Fruit fly (Drosophila melanogaster) ovary, adult (tissue): ENCODE measurements around the gene Eaat2.

Source experiments
- CG17801 ChIP-seq: fragments of 200-800 bp; optimal IDR thresholded peaks from 2 replicates; lab custom pipeline; 2019; ENCODE audit warnings: missing biosample characterization, mild to moderate bottlenecking, missing genetic modification characterization, moderate library complexity; ENCODE audit not compliant: partially characterized antibody

The Eaat2 gene

DNA sequence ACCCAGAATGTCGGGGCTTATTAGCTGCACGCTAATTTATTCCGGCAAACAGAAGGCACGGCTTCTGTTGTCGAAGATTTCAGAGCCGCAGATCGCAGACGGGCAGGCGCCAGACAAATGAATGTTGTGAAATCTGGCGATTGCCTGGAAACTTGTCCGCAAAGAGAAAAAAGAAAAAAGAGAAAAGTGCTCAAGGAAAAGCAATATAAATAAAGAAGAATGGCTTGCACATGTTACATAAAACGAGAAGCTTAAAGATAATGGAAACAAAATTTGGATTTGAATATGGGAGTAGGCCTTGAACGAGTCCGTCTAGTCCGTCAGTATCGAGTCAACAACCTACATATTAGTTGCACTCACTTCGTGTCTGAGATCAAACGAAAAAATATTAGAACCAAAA is 16.1 kb downstream of the Eaat2 start, which contains the start of gene Hsp60B:
Gene Hsp60B (plus strand): TSS at position 301 of the 400 bp plus-strand sequence.
- TF ChIP-seq CG17801 (GFP tag; lab: Kevin White, UChicago), result no peak

DNA sequence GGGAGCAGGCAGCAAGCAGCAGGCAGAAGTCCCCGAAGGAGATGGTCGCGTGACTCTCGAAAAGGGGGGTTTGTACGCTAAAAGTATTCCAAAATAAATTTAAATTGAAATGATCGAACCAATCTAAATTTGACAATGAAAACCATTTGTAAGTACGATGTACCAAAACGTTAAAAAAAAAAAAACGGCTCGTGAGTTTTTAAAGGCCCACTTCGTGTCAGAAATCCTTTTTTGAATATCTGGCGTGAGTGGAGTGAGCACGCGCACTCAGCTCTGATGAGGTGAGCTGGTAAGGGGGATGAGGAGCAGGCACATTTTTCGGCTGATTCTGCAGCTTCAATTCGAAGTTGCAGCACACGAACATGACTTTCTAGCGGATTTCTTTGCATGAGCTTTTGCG is 19.4 kb downstream of the Eaat2 start:
- no peak for TF ChIP-seq CG17801 (GFP tag; lab: Kevin White, UChicago)

DNA sequence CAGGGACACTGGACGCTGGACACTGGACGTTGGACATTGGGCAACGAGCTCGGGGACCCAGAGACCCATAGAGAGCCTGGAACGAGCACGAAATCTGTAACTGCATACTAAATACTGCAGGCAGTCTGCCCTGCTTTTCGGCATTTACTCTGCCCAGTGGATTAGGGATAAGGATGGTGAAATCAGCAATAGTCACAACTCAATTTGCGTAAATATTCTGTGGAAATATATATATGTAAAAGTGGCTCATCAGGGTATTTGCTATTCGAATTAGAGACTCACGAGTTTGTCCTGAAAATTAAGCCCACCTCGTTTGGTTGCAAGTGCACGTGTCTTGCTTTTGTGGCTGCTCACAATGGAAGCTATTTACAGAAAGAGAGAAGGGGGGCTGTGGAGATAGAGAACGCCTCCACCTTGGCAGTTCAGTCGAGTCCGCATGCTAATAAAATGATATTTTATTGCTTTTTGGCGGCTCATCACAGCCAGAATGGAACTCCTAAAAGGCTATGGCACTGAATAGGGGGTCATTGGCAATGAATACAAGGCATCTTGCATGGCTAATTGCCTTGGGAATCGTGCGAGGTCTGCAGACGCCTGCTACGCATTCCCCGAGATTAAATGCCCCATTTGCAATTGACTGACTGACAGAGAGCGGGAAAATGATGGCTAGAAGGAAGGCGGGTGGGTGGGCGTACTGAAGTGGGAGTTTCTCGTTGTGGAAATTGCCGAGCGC is 20.2 kb downstream of the Eaat2 start:
- TF ChIP-seq CG17801 (GFP tag; lab: Kevin White, UChicago), result no peak

DNA sequence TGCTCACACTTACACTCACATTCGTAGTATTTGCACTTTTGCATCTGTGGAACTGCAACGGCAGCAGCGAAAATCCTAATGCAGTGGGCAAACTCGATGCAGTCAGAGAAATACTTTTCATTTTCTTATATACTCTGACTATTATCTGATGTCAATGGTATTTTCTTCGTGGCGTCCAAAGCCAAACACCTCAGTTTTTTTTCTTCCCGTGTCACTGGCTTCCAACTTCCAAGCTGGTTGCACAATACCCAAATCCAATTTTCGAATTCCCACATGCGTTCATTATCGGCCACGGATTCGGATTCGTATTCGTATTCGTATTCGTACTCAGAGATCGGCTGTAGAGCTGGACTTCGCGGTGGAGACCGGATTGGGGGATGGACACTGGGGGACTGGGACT is 21.3 kb downstream of the Eaat2 start:
- TF ChIP-seq CG17801 (GFP tag; lab: Kevin White, UChicago), result no peak

DNA sequence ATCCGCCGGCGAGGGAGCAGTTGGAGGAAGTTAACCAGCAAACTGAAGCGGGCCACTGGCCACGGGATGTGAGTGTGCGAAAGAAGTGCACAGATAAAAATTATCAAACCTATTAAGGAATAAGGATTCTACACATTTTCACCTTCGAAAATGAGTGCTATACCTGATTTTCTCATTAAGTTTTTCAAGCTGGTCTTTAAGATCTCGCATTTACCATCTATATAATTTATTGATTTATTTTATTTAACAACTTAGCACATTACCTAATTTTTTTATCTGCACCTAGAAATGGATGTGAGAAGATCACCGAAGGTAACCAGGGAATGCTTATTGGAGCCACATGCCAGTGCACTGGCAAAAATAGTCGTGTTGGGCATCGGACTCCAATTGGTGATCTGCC is 22.4 kb downstream of the Eaat2 start:
- TF ChIP-seq CG17801 (GFP tag; lab: Kevin White, UChicago), result no peak

DNA sequence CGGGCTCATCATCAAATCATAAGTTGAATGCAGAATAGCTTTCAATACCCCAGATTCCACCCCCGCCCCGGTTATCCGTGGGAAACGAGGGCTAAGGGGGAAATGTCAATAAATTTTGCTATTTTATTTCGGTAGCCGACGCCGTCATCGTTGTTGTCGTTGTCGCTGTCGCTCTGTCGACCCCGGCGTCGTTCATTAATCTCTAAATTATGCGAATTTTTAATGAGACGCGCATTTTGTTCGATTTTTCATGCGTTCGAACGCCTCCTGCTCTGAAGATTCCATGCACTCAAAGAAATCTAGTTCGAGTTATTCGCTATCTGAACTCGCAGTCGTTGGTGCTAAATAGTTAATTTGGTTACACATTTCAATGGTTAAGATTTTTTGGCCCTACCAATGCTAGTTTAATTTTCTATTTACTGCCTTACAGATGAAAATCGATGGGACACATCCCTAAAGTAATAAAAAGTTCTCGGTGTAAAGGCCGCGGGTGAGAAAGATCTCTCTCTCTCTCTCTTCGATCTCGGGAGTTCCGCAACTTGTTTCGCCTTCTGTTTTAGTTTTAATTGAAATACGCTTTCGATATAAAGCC is 25.8 kb downstream of the Eaat2 start:
- no peak for TF ChIP-seq CG17801 (GFP tag; lab: Kevin White, UChicago)

DNA sequence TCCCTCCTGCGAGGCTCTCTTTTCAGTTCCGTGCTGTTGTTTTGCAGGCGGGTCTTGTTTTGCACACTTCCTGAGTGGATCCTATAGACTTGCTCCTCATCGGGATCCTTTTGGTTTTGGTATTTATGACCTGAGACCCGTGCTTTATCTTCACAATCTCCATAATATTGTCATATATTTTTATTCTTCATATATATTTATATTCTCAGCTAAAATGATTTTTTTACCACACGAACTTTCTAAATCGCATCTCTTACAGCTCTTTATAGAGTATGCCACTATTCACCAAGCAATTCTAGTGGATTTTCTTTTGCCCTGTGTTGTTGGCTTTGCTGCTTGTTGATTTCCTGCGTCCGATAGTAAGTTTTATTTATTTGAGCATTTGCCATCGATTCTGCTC is 26.4 kb downstream of the Eaat2 start:
- TF ChIP-seq CG17801 (GFP tag; lab: Kevin White, UChicago), result no peak

DNA sequence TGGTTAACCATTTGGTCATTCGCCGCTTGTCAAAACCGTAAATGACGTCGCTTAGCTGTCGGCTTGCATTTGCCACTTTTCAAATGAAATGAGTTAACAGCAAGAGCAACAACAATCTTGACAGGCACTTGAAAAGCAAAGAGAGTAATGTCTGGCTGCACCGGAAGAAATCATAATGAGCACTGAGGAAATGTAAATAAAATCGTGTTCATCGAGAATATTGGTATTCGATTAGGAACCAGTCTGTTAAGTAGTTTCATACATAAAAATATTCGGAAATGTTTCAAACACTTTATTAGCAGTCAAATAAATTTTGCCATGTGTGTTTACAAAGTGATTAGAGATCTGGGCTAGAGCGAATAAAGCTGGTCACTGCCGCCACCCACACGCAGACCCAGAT is 27.6 kb downstream of the Eaat2 start:
- TF ChIP-seq CG17801 (GFP tag; lab: Kevin White, UChicago), result no peak

DNA sequence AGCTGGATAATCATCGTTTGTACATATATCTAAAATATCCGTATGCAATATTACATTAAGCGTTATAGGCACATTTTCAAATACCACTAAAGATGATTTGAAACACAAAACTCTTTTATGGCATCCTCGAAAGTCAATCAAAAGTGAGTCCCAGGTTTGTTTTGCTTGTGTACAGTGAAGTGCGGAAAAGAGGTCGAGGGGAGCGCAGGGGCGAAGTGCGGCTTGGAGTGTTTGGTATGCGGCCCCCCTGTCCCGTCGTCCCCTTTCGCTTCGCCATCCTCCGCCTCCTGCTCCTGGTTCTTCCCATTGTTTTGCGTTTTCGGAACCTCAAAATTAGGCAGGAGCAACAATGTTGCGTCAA is 28.7 kb downstream of the Eaat2 start:
- no peak for TF ChIP-seq CG17801 (GFP tag; lab: Kevin White, UChicago)

DNA sequence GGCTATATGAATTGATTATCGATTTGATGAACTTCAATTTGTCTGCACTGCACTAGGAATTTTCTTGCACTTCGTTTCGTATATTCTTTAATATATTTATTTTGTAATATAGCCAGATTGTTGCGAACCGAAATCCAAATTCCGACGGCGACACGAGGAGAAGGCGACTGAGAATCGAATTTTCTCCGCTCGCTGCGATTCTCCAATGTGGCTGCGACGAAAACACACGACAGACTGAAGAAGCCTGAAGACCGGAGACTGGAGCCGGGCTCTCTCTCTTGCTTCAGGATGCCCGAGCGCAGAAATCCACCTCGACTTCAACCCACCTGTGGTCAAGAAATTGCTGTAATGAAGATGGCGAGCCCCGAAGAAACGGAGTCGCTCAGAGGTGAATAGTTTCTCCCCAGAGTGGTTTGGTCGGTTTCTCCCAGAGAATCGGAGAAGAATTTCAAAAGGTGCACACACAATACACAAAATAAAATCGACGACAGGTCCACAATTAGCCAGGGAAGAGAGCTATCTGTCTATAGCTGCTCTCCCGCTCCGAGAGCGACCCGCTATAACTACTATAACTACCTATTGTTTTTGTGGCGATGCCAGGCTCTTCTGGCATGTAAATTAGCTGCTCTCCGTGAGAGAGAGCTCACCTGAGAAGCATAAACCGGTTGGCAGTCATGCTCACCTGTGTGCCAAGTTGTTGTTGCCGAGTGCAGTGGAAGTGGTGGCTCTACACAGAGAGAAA is 29.3 kb downstream of the Eaat2 start, which contains the start of gene ds:
Gene ds (minus strand): TSS at position 237 of the 742 bp plus-strand sequence.
- no peak for TF ChIP-seq CG17801 (GFP tag; lab: Kevin White, UChicago)

DNA sequence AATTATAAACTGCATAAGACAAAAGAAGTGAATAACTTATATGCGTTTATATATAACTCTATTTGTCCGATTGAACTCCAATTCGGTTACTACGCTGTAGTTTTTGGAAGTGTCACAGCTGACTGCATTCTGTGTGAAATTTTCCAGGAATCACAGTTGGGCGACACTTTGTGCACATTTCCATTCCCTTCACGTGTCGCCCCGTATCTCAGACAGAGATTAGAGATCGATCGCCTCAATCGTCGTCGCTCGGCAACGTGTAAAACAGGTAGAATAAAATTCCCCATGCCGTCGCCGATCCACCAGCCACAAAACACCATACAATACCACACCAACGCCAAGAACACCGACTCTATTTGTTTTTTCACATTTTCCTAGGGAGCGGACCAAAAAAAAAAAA is 31.0 kb downstream of the Eaat2 start:
- TF ChIP-seq CG17801 (GFP tag; lab: Kevin White, UChicago), result no peak

DNA sequence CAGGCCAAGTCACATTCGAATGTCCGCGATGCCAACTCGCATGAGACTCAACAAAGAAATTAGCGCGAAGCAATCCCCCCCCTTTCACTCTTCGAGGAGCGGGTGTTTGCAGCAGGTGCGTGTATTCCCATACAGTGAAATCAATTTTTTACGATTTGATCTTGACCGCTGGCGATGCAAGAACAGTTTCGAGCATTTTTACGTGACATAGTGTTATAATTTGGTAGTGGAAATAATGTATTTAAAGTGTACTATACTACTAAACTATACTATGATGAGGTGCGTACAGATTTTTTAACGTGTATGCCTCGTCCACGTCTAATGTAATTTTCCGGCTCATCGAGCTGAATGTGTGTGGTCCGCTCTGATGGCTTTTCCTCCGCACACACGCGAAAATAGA is 31.9 kb downstream of the Eaat2 start:
- TF ChIP-seq CG17801 (GFP tag; lab: Kevin White, UChicago), result no peak

DNA sequence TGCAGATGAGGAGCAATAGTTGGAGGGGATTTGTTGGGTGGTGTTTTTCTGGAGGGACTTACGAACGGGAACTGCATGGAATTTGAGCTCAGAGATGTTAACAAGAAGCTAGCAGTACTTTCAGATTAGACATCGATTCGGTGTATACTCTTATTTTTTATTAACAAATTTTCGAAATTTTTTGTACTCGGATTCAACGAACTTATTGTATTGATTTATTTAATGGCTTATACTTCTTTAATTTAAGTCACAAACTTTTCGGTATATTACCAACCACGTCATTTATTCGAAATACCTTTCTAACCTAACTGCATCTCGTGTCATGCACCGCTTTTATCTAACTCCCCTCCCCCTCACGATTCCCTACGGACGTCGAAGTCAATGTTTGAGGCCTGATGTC is 39.0 kb downstream of the Eaat2 start:
- no peak for TF ChIP-seq CG17801 (GFP tag; lab: Kevin White, UChicago)

DNA sequence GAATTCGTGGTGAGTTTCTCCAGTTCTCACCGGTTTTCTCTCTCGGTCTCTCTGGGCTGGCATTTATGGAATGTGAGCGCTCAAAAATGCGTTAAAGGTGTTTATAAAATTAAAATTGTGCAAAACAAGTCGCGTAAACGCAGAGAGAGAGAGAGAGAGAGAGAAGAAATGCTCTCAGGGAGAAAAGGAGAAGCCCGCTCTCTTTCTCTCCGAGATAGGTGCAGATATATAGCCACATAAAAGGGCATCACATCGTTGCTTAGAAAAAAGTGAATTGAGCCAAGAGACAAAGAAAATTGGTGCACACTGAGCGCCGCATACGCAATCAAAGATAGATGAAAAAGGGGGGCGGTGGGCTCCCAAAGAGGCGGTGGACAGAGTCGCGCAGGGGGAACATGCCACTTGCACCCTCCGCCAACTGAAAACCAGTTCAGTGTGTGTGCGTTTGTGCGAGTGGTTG is 42.3 kb downstream of the Eaat2 start:
- TF ChIP-seq CG17801 (GFP tag; lab: Kevin White, UChicago), result no peak

DNA sequence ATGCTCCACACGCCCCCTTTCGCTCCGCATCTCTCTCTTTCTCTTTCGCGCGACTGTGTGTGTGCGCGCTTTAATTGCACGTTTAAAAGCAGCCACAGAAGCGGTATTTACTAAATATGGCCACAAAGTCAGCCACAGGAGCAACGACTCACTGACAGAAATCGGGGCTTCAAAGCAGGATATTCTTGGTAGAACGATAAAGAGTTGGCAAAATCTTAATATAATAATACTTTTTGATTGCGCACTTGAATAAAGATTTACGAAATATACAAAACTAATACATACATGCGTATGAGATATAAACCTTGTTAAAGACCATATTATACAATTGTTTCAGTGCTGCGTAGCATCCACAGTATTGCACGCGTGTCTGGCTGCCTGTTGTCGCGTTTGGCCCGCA is 43.4 kb downstream of the Eaat2 start:
- TF ChIP-seq CG17801 (GFP tag; lab: Kevin White, UChicago), result no peak
